Fruit fly (Drosophila melanogaster) whole organism, pupa: Measurements from ENCODE around the gene CG15262.

Source experiments
- CG13204 ChIP-seq: fragments of 200-800 bp; sonication (Bioruptor generic); optimal IDR thresholded peaks from 2 replicates; lab custom pipeline; 2018; ENCODE audit warnings: missing biosample characterization, mild to moderate bottlenecking, missing genetic modification characterization, moderate library complexity
- CG15710 ChIP-seq: fragments of 200-800 bp; sonication (Bioruptor generic); optimal IDR thresholded peaks from 2 replicates; lab custom pipeline; 2018; ENCODE audit warnings: missing biosample characterization, mild to moderate bottlenecking, missing genetic modification characterization, moderate library complexity
- CG32121 ChIP-seq: fragments of 200-800 bp; sonication (Bioruptor generic); IDR thresholded peaks from 2 replicates; pipeline ENCODE4 v1.3.6; 2022; ENCODE audit warnings: missing biosample characterization, missing genetic modification characterization
- CG4496 ChIP-seq: fragments of 200-800 bp; sonication (Bioruptor generic); IDR thresholded peaks from 3 replicates; pipeline ENCODE4 v1.3.6; 2022; ENCODE audit warnings: missing biosample characterization, missing genetic modification characterization
- EcR ChIP-seq: fragments of 200-800 bp; sonication (Bioruptor generic); optimal IDR thresholded peaks from 3 replicates; lab custom pipeline; 2019; ENCODE audit warnings: missing biosample characterization, missing genetic modification characterization, mild to moderate bottlenecking, moderate library complexity, missing genetic modification reagents
- Snoo ChIP-seq: fragments of 200-800 bp; sonication (Bioruptor generic); optimal IDR thresholded peaks from 3 replicates; lab custom pipeline; 2017; ENCODE audit warnings: missing biosample characterization, mild to moderate bottlenecking, missing genetic modification characterization, inconsistent platforms
- fd96Ca ChIP-seq: fragments of 200-800 bp; sonication (Bioruptor generic); IDR thresholded peaks from 3 replicates; pipeline ENCODE4 v1.3.6; 2022; ENCODE audit warnings: missing biosample characterization, missing genetic modification characterization

dm6 chr2L:15327993-15328392, 30.4 kb downstream of the CG15262 start:
- TF ChIP-seq CG4496 (GFP tag; lab: Robert Waterston, UW) (0 out of 3 replicates have a peak, but pooled peaks have one; percentile 37), CG13204 (no peak), CG15710 (no peak), Snoo (tag; lab: Kevin White, UChicago) (no peak), EcR (GFP tag; lab: Kevin White, UChicago) (no peak), CG32121 (GFP tag; lab: Robert Waterston, UW) (peak; percentile 66), fd96Ca (GFP tag; lab: Robert Waterston, UW) (0 out of 3 replicates have a peak, but pooled peaks have one; percentile 41)
